Worm (Caenorhabditis elegans) whole organism, L1 larva: ENCODE results near the gene rbm-22.

Source experiments
- ceh-88 ChIP-seq: fragments of 200-800 bp; sonication (Bioruptor generic); IDR thresholded peaks from 2 replicates; pipeline ENCODE4 v1.3.6; 2022; ENCODE audit warnings: missing genetic modification characterization, missing compliant biosample characterization
- ces-1 ChIP-seq: fragments of 150-350 bp; optimal IDR thresholded peaks from 2 replicates; lab custom pipeline; 2014; ENCODE audit warnings: missing biosample characterization, missing genetic modification reagents, missing genetic modification characterization
- dpl-1 ChIP-seq, 3 experiments: fragments of 150-350 bp in 2 of 3; sonication (generic microtip) in 1 of 3; optimal IDR thresholded peaks; 2 replicates each; lab custom pipeline; 2014 to 2017; ENCODE audit warnings: missing biosample characterization in 3 of 3, missing genetic modification characterization in 3 of 3, missing genetic modification reagents in 3 of 3
- egl-13 ChIP-seq: sonication (generic microtip); optimal IDR thresholded peaks from 2 replicates; lab custom pipeline; 2016; ENCODE audit warnings: missing genotype, missing genetic modification reagents, missing genetic modification characterization, missing compliant biosample characterization
- fkh-10 ChIP-seq: sonication (generic microtip); optimal IDR thresholded peaks from 2 replicates; lab custom pipeline; 2017; ENCODE audit warnings: missing biosample characterization, missing genetic modification reagents, missing genetic modification characterization
- fos-1 ChIP-seq: fragments of 150-350 bp; optimal IDR thresholded peaks from 2 replicates; lab custom pipeline; 2014; ENCODE audit warnings: missing biosample characterization, missing genetic modification characterization
- lin-39 ChIP-seq: fragments of 150-350 bp; optimal IDR thresholded peaks from 2 replicates; lab custom pipeline; 2014; ENCODE audit warnings: missing biosample characterization, missing genetic modification reagents, missing genetic modification characterization
- lsy-2 ChIP-seq, 2 experiments: fragments of 150-350 bp; optimal IDR thresholded peaks; 2 replicates each; lab custom pipeline; 2014; ENCODE audit warnings: missing biosample characterization in 2 of 2, missing genetic modification characterization in 2 of 2
- nhr-237 ChIP-seq: fragments of 150-350 bp; optimal IDR thresholded peaks from 2 replicates; lab custom pipeline; 2014; ENCODE audit warnings: missing biosample characterization, missing genetic modification characterization
- tbx-2 ChIP-seq: sonication (generic microtip); optimal IDR thresholded peaks from 2 replicates; lab custom pipeline; 2016; ENCODE audit warnings: missing genetic modification characterization, missing compliant biosample characterization
- vab-15 ChIP-seq: sonication (generic microtip); optimal IDR thresholded peaks from 2 replicates; lab custom pipeline; 2017; ENCODE audit warnings: missing genotype, mild to moderate bottlenecking, missing genetic modification characterization, missing compliant biosample characterization
- zag-1 ChIP-seq: fragments of 150-350 bp; optimal IDR thresholded peaks from 2 replicates; lab custom pipeline; 2014; ENCODE audit warnings: missing biosample characterization, missing genetic modification characterization
- ztf-11 ChIP-seq, 2 experiments: sonication (generic microtip); optimal IDR thresholded peaks; 2 replicates each; lab custom pipeline; 2016 to 2017; ENCODE audit warnings: missing genetic modification characterization in 2 of 2, missing biosample characterization in 1 of 2, missing compliant biosample characterization in 1 of 2

DNA sequence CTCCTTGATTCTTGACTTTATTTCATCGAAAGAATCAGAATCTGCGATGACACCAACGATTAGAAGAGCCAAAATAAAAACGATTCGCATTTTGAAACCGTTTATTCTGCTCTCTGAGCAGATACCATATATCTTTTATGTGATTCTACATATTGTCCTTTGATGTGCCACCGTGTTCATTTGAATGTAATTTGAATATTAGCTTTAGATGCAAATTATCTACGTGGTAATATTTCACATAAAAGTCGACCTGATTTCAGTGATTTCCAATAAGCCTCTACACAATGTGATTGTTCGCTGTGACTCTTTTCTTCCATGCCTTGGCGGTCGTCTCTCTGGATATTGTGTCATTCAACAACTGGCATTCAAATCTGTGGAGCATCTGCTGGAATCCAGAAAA is 37.9 kb downstream of the rbm-22 start, which contains the start of the genes F13E9.9 and F13E9.19:
- TF ChIP-seq fkh-10: no peak
- no peak for TF ChIP-seq dpl-1 (GFP tag; optimal IDR thresholded peaks at IDR 0.05; lab: Kevin White, UChicago)
- TF ChIP-seq ces-1 (GFP tag; lab: Kevin White, UChicago): no peak
- TF ChIP-seq ztf-11 (tag; optimal IDR thresholded peaks at IDR 0.05; lab: Kevin White, UChicago): no peak
- TF ChIP-seq zag-1 (tag; lab: Kevin White, UChicago): no peak
- no peak for TF ChIP-seq tbx-2 (tag; lab: Kevin White, UChicago)
- TF ChIP-seq vab-15 (tag; lab: Kevin White, UChicago): no peak
- no peak for TF ChIP-seq fos-1 (tag; lab: Kevin White, UChicago)
- TF ChIP-seq ceh-88 (GFP tag; lab: Robert Waterston, UW): no peak
- TF ChIP-seq nhr-237 (tag; lab: Kevin White, UChicago): no peak
- TF ChIP-seq lin-39 (tag; lab: Kevin White, UChicago): no peak
- no peak for TF ChIP-seq egl-13 (tag; lab: Kevin White, UChicago)
- no peak for TF ChIP-seq lsy-2 (tag; optimal IDR thresholded peaks at IDR 0.05; lab: Kevin White, UChicago)
